Fruit fly (Drosophila melanogaster) whole organism: ENCODE results near the gene CG17272.
A peak's percentile ranks its signal among the peaks of the same experiment; 100 is the strongest.

Source experiments
- CG8478 ChIP-seq: fragments of >200 bp; optimal IDR thresholded peaks from 2 replicates; lab custom pipeline; 2018; ENCODE audit warnings: inconsistent platforms
- Dll ChIP-seq: fragments of >200 bp; optimal IDR thresholded peaks from 2 replicates; lab custom pipeline; 2017
- EcR ChIP-seq, 2 experiments: fragments of >200 bp; optimal IDR thresholded peaks; 2 replicates each; lab custom pipeline; 2017; ENCODE audit warnings: missing biosample characterization in 2 of 2, missing genetic modification characterization in 2 of 2, missing genetic modification reagents in 2 of 2
- pan ChIP-seq: fragments of >200 bp; optimal IDR thresholded peaks from 2 replicates; lab custom pipeline; 2017
- psq ChIP-seq: fragments of >200 bp; optimal IDR thresholded peaks from 2 replicates; lab custom pipeline; 2017
- usp ChIP-seq: fragments of >200 bp; optimal IDR thresholded peaks from 2 replicates; lab custom pipeline; 2017; ENCODE audit warnings: missing biosample characterization, missing genetic modification characterization, mixed read lengths

Gene CG17272

dm6 chr3R:20828520-20829415 is 4.7 kb upstream of the CG17272 start:
- peak in 1 of 2 experiments; percentile 80 for TF ChIP-seq EcR (GFP tag; optimal IDR thresholded peaks at IDR 0.05; lab: Kevin White, UChicago)
- TF ChIP-seq Dll (lab: Kevin White, UChicago), result no peak
- TF ChIP-seq CG8478 (lab: Kevin White, UChicago), result peak; percentile 1
- TF ChIP-seq pan, result no peak

dm6 chr3R:20826929-20827328 is 2.9 kb upstream of the CG17272 start:
- TF ChIP-seq Dll (lab: Kevin White, UChicago) (no peak), usp (GFP tag; lab: Kevin White, UChicago) (no peak), EcR (GFP tag; optimal IDR thresholded peaks at IDR 0.05; lab: Kevin White, UChicago) (no peak), pan (no peak), psq (no peak), CG8478 (lab: Kevin White, UChicago) (no peak)

dm6 chr3R:20821815-20822375 is 2.1 kb downstream of the CG17272 start, which contains the start of the genes CG17271 and RpS20:
CG17271 (minus strand) TSS chr3R:20821848.
RpS20 (plus strand) TSS chr3R:20822181.
- TF ChIP-seq EcR (GFP tag; optimal IDR thresholded peaks at IDR 0.05; lab: Kevin White, UChicago), result no peak
- no peak for TF ChIP-seq Dll (lab: Kevin White, UChicago)
- no peak for TF ChIP-seq pan
- TF ChIP-seq CG8478 (lab: Kevin White, UChicago), result no peak
- TF ChIP-seq usp (GFP tag; lab: Kevin White, UChicago), result no peak
- TF ChIP-seq psq, result no peak

- TF ChIP-seq usp (GFP tag; lab: Kevin White, UChicago) (no peak), pan (no peak), CG8478 (lab: Kevin White, UChicago) (no peak), EcR (GFP tag; optimal IDR thresholded peaks at IDR 0.05; lab: Kevin White, UChicago) (no peak), psq (no peak), Dll (lab: Kevin White, UChicago) (no peak)
Observed at dm6 chr3R:20818689-20819088, 5.3 kb downstream of the CG17272 start, which contains the start of gene CG17270. CG17270 (minus strand) TSS chr3R:20818929.

dm6 chr3R:20818237-20818636 is 5.8 kb downstream of the CG17272 start:
- TF ChIP-seq pan (no peak), EcR (GFP tag; optimal IDR thresholded peaks at IDR 0.05; lab: Kevin White, UChicago) (no peak), psq (no peak), CG8478 (lab: Kevin White, UChicago) (no peak), Dll (lab: Kevin White, UChicago) (no peak), usp (GFP tag; lab: Kevin White, UChicago) (no peak)

- no peak for TF ChIP-seq pan
- no peak for TF ChIP-seq Dll (lab: Kevin White, UChicago)
- no peak for TF ChIP-seq psq
- no peak for TF ChIP-seq EcR (GFP tag; optimal IDR thresholded peaks at IDR 0.05; lab: Kevin White, UChicago)
- TF ChIP-seq CG8478 (lab: Kevin White, UChicago), result no peak
- TF ChIP-seq usp (GFP tag; lab: Kevin White, UChicago), result no peak
Observed at dm6 chr3R:20816008-20816407, 8.0 kb downstream of the CG17272 start, which contains the start of gene Fancd2. Fancd2 (minus strand) TSS chr3R:20816190.

- TF ChIP-seq usp (GFP tag; lab: Kevin White, UChicago), result no peak
Observed at dm6 chr3R:20802253-20802652, 21.8 kb downstream of the CG17272 start.

- no peak for TF ChIP-seq usp (GFP tag; lab: Kevin White, UChicago)
- no peak for TF ChIP-seq CG8478 (lab: Kevin White, UChicago)
- no peak for TF ChIP-seq psq
- TF ChIP-seq Dll (lab: Kevin White, UChicago), result no peak
- TF ChIP-seq pan, result no peak
Observed at dm6 chr3R:20796949-20797348, 27.1 kb downstream of the CG17272 start.

dm6 chr3R:20791212-20791789 is 32.7 kb downstream of the CG17272 start:
- no peak for TF ChIP-seq pan
- no peak for TF ChIP-seq usp (GFP tag; lab: Kevin White, UChicago)
- no peak for TF ChIP-seq psq
- TF ChIP-seq EcR (GFP tag; optimal IDR thresholded peaks at IDR 0.05; lab: Kevin White, UChicago), result peak; percentile 67 to 85
- no peak for TF ChIP-seq Dll (lab: Kevin White, UChicago)
- TF ChIP-seq CG8478 (lab: Kevin White, UChicago), result no peak

dm6 chr3R:20790437-20790836 is 33.6 kb downstream of the CG17272 start:
- TF ChIP-seq psq, result no peak
- no peak for TF ChIP-seq pan

- no peak for TF ChIP-seq psq
- no peak for TF ChIP-seq EcR (GFP tag; optimal IDR thresholded peaks at IDR 0.05; lab: Kevin White, UChicago)
- no peak for TF ChIP-seq Dll (lab: Kevin White, UChicago)
- no peak for TF ChIP-seq pan
- no peak for TF ChIP-seq usp (GFP tag; lab: Kevin White, UChicago)
- TF ChIP-seq CG8478 (lab: Kevin White, UChicago), result no peak
Observed at dm6 chr3R:20788559-20788958, 35.5 kb downstream of the CG17272 start.
